Worm (Caenorhabditis elegans) whole organism, young adult: ENCODE data around the gene F54D1.6.

Source experiments
- hlh-26 ChIP-seq: fragments of 200-800 bp; sonication (Bioruptor generic); conservative IDR thresholded peaks from 2 replicates; pipeline ENCODE4 v1.3.6; 2022; ENCODE audit warnings: missing genetic modification reagents, missing genetic modification characterization, missing compliant biosample characterization
- madf-10 ChIP-seq: sonication (generic microtip); optimal IDR thresholded peaks from 2 replicates; lab custom pipeline; 2016; ENCODE audit warnings: mild to moderate bottlenecking, missing genetic modification characterization, missing compliant biosample characterization
- nfya-1 ChIP-seq: sonication (generic microtip); optimal IDR thresholded peaks from 2 replicates; lab custom pipeline; 2017; ENCODE audit warnings: antibody characterized with exemption, missing compliant biosample characterization, missing genetic modification characterization, borderline replicate concordance; ENCODE audit not compliant: insufficient read depth
- pbrm-1 ChIP-seq: fragments of 200-800 bp; sonication (Bioruptor generic); IDR thresholded peaks from 2 replicates; pipeline ENCODE4 v1.3.6; 2022; ENCODE audit warnings: missing genetic modification reagents, missing genetic modification characterization, missing compliant biosample characterization
- tlf-1 ChIP-seq: fragments of 200-800 bp; sonication (Bioruptor generic); optimal IDR thresholded peaks from 2 replicates; lab custom pipeline; 2018; ENCODE audit warnings: mild to moderate bottlenecking, missing genetic modification characterization, missing compliant biosample characterization
- ztf-3 ChIP-seq: fragments of 200-800 bp; sonication (Bioruptor generic); optimal IDR thresholded peaks from 2 replicates; lab custom pipeline; 2018; ENCODE audit warnings: mild to moderate bottlenecking, missing genetic modification characterization, missing compliant biosample characterization

- TF ChIP-seq tlf-1 (GFP tag; lab: Kevin White, UChicago) (no peak), ztf-3 (GFP tag; lab: Kevin White, UChicago) (no peak), hlh-26 (GFP tag; lab: Robert Waterston, UW) (no peak), pbrm-1 (GFP tag; lab: Robert Waterston, UW) (no peak), nfya-1 (tag; lab: Kevin White, UChicago) (no peak), madf-10 (tag; lab: Kevin White, UChicago) (no peak)
These were observed 26.1 kb upstream of the F54D1.6 start, which contains the start of gene F54D1.1 for ce11 chrIV:11261535-11261934.
